Worm (Caenorhabditis elegans) whole organism, mixed stage, embryonic: ENCODE data around the gene pqn-75.
"Not testable (repeated sequence)": the region's sequence is repeated elsewhere in the genome, so short reads cannot be mapped to it uniquely, and the experiment has no call there.

Experiments
- M03D4.4 ChIP-seq: sonication (generic microtip); optimal IDR thresholded peaks from 2 replicates; lab custom pipeline; 2017; ENCODE audit warnings: mild to moderate bottlenecking, missing genetic modification characterization, missing compliant biosample characterization
- bed-3 ChIP-seq: fragments of 200-800 bp; sonication (Bioruptor generic); optimal IDR thresholded peaks from 3 replicates; lab custom pipeline; 2018; ENCODE audit warnings: mild to moderate bottlenecking, missing genetic modification characterization, moderate library complexity, missing compliant biosample characterization
- ceh-83 ChIP-seq: fragments of 200-800 bp; sonication (Bioruptor generic); optimal IDR thresholded peaks from 2 replicates; lab custom pipeline; 2018; ENCODE audit warnings: mild to moderate bottlenecking, missing genetic modification characterization, missing compliant biosample characterization
- ces-1 ChIP-seq: fragments of 150-350 bp; optimal IDR thresholded peaks from 2 replicates; lab custom pipeline; 2014; ENCODE audit warnings: missing biosample characterization, missing genetic modification reagents, missing genetic modification characterization
- cnd-1 ChIP-seq: fragments of 200-800 bp; sonication (Bioruptor generic); optimal IDR thresholded peaks from 2 replicates; lab custom pipeline; 2018; ENCODE audit warnings: mild to moderate bottlenecking, missing genetic modification characterization, missing compliant biosample characterization
- elt-3 ChIP-seq: fragments of 150-350 bp; optimal IDR thresholded peaks from 2 replicates; lab custom pipeline; 2014; ENCODE audit warnings: missing biosample characterization, missing genetic modification characterization
- flh-1 ChIP-seq: fragments of 200-800 bp; sonication (Bioruptor generic); optimal IDR thresholded peaks from 2 replicates; lab custom pipeline; 2018; ENCODE audit warnings: mild to moderate bottlenecking, missing genetic modification characterization, moderate library complexity, missing compliant biosample characterization
- ham-2 ChIP-seq: fragments of 200-800 bp; sonication (Bioruptor generic); optimal IDR thresholded peaks from 2 replicates; lab custom pipeline; 2018; ENCODE audit warnings: mild to moderate bottlenecking, missing genetic modification characterization, missing compliant biosample characterization
- hlh-1 ChIP-seq: fragments of 150-350 bp; optimal IDR thresholded peaks from 2 replicates; lab custom pipeline; 2014; ENCODE audit warnings: missing biosample characterization, missing genetic modification reagents, missing genetic modification characterization
- lin-13 ChIP-seq: fragments of 150-350 bp; optimal IDR thresholded peaks from 2 replicates; lab custom pipeline; 2014; ENCODE audit warnings: missing biosample characterization, missing genetic modification characterization
- lin-32 ChIP-seq: fragments of 200-800 bp; sonication (Bioruptor generic); optimal IDR thresholded peaks from 2 replicates; lab custom pipeline; 2018; ENCODE audit warnings: mild to moderate bottlenecking, missing genetic modification characterization, missing compliant biosample characterization
- lsy-2 ChIP-seq: fragments of 150-350 bp; optimal IDR thresholded peaks from 2 replicates; lab custom pipeline; 2014; ENCODE audit warnings: missing biosample characterization, missing genetic modification characterization
- mab-5 ChIP-seq: fragments of 150-350 bp; optimal IDR thresholded peaks from 2 replicates; lab custom pipeline; 2014; ENCODE audit warnings: missing biosample characterization, missing genetic modification characterization
- mep-1 ChIP-seq: fragments of 150-350 bp; optimal IDR thresholded peaks from 2 replicates; lab custom pipeline; 2017; ENCODE audit warnings: missing biosample characterization, missing genetic modification reagents, missing genetic modification characterization, inconsistent platforms
- mls-2 ChIP-seq: sonication (generic microtip); optimal IDR thresholded peaks from 2 replicates; lab custom pipeline; 2016; ENCODE audit warnings: mild to moderate bottlenecking, missing genetic modification characterization, moderate library complexity, missing compliant biosample characterization
- nhr-12 ChIP-seq: fragments of 150-350 bp; optimal IDR thresholded peaks from 2 replicates; lab custom pipeline; 2014; ENCODE audit warnings: missing biosample characterization, missing genetic modification characterization
- nhr-2 ChIP-seq: fragments of 150-350 bp; optimal IDR thresholded peaks from 2 replicates; lab custom pipeline; 2014; ENCODE audit warnings: missing biosample characterization, missing genetic modification characterization
- nhr-237 ChIP-seq: fragments of 150-350 bp; optimal IDR thresholded peaks from 2 replicates; lab custom pipeline; 2014; ENCODE audit warnings: missing biosample characterization, missing genetic modification characterization
- nhr-28 ChIP-seq: fragments of 150-350 bp; optimal IDR thresholded peaks from 2 replicates; lab custom pipeline; 2014; ENCODE audit warnings: missing biosample characterization, missing genetic modification characterization
- nhr-76 ChIP-seq: sonication (generic microtip); optimal IDR thresholded peaks from 2 replicates; lab custom pipeline; 2017; ENCODE audit warnings: missing biosample characterization, missing genetic modification characterization
- sptf-1 ChIP-seq: sonication (generic microtip); optimal IDR thresholded peaks from 2 replicates; lab custom pipeline; 2017; ENCODE audit warnings: mild to moderate bottlenecking, missing genetic modification characterization, moderate library complexity, missing compliant biosample characterization
- unc-120 ChIP-seq: sonication (generic microtip); optimal IDR thresholded peaks from 2 replicates; lab custom pipeline; 2017; ENCODE audit warnings: missing genetic modification characterization, missing compliant biosample characterization; ENCODE audit not compliant: poor library complexity, severe bottlenecking
- unc-39 ChIP-seq: fragments of 150-350 bp; optimal IDR thresholded peaks from 2 replicates; lab custom pipeline; 2014; ENCODE audit warnings: missing biosample characterization, missing genetic modification characterization
- zip-8 ChIP-seq: fragments of 150-350 bp; optimal IDR thresholded peaks from 2 replicates; lab custom pipeline; 2014; ENCODE audit warnings: missing biosample characterization, missing genetic modification characterization

The pqn-75 gene

DNA sequence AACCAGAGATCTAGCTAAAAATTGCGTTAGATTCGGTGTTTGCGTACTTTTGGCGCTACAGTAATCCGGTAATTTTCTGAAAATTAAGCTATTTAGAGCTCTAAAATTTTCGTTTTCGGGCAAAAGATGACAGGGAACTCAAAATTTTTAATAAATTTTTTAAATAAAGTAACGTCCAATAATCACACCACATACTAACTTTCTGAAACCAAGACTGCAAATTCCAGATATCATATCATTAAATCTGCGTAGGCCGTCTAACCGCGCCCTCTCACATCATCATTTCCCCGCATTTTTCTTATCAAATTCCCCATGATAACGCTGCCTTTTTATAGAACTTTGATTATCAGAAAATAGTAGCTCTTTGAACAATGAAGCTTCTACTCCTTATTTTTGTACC lies 45.3 kb downstream of the pqn-75 start, which contains the start of gene drd-50:
Gene drd-50, plus strand, starts transcription at position 301 of the 400 bp plus-strand sequence.
- TF ChIP-seq nhr-237: no peak
- TF ChIP-seq ham-2 (GFP tag; lab: Kevin White, UChicago): no peak
- TF ChIP-seq nhr-28 (tag; lab: Kevin White, UChicago): no peak
- TF ChIP-seq sptf-1 (tag; lab: Kevin White, UChicago): no peak
- TF ChIP-seq unc-39 (tag; lab: Kevin White, UChicago): no peak
- TF ChIP-seq nhr-2 (tag; lab: Kevin White, UChicago): no peak
- TF ChIP-seq ceh-83 (GFP tag; lab: Kevin White, UChicago): no peak
- TF ChIP-seq nhr-12 (tag; lab: Kevin White, UChicago): no peak
- TF ChIP-seq nhr-76 (tag; lab: Kevin White, UChicago): no peak
- TF ChIP-seq flh-1: no peak
- TF ChIP-seq mls-2: no peak
- no peak for TF ChIP-seq cnd-1 (tag; lab: Kevin White, UChicago)

DNA sequence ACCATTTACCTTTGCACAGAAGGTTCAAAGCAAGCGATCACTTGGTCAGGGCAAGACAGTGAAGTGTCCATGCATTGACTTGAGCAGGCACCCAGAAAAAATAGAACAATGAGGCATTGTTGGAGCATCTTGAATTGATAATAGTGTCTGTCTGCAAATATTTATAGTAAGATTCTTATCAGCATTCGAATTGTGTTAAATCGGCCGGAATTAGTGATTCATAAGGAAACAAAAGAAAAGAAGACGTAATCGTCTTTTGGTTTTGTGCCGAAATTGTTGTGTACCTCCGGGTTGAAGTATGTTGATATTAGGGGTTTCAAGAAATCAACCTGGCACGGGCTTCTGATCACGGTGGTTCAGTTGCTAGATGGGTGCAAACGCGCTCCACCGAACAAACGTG lies 48.1 kb downstream of the pqn-75 start, which contains the start of gene F49F1.5:
Gene F49F1.5, minus strand, starts transcription at position 153 of the 400 bp plus-strand sequence.
- TF ChIP-seq lin-13 (tag; lab: Kevin White, UChicago) (no peak), ham-2 (GFP tag; lab: Kevin White, UChicago) (no peak), mab-5 (no peak), bed-3 (GFP tag; lab: Kevin White, UChicago) (no peak), elt-3 (tag; lab: Kevin White, UChicago) (no peak), lin-32 (GFP tag; lab: Kevin White, UChicago) (no peak), ceh-83 (GFP tag; lab: Kevin White, UChicago) (no peak), unc-120 (no peak)

DNA sequence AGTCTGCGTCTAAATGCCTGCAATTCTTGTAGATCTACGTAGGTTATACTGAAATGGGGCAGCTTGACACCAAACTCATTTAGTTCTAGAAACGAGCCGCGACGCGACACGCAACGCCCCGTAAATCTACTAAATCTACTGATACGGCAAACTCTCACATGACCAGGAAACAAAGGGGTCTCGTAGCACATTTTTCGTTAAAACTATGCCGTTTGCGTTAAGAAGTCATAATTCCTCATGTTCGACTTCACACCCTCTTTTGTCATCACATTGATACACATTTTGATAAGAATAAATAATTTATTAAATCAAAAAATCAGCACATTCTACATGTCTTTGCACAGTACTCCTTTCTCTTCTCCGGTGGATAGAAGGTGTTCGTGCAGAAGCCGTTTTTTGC lies 48.9 kb downstream of the pqn-75 start:
- TF ChIP-seq hlh-1 (tag; lab: Kevin White, UChicago) (no peak), ces-1 (GFP tag; lab: Kevin White, UChicago) (no peak), mls-2 (no peak)

ce11 chrIV:4123083-4123482 lies 51.0 kb downstream of the pqn-75 start, which contains the start of gene mul-1:
TSS of gene mul-1 (minus strand) at chrIV:4123166.
- TF ChIP-seq cnd-1 (tag; lab: Kevin White, UChicago) (no peak), lsy-2 (tag; lab: Kevin White, UChicago) (no peak), nhr-237 (no peak), elt-3 (tag; lab: Kevin White, UChicago) (no peak), lin-32 (GFP tag; lab: Kevin White, UChicago) (no peak), M03D4.4 (no peak), zip-8 (tag; lab: Kevin White, UChicago) (no peak), mab-5 (no peak), mep-1 (no peak)

ce11 chrIV:4125657-4126056 lies 53.5 kb downstream of the pqn-75 start, which contains the start of gene F49F1.7:
TSS of gene F49F1.7 (minus strand) at chrIV:4125757.
- TF ChIP-seq nhr-237; ham-2 (GFP tag; lab: Kevin White, UChicago); nhr-12 (tag; lab: Kevin White, UChicago): not testable (repeated sequence)
